Worm (Caenorhabditis elegans): ENCODE data around the gene Y39A1A.22.

The Y39A1A.22 gene

ce11 chrIII:10717479-10717878 is 10.7 kb upstream of the Y39A1A.22 start (continued):
- TF ChIP-seq tlf-1 (GFP tag; optimal IDR thresholded peaks at IDR 0.05) = peak; percentile 24
- TF ChIP-seq B0019.2 (GFP tag; conservative IDR thresholded peaks at IDR 0.05) = no peak
- no peak for TF ChIP-seq sdz-38 (tag; optimal IDR thresholded peaks at IDR 0.05)

- TF ChIP-seq egl-18 (GFP tag; IDR thresholded peaks at IDR 0.05) (no peak), cebp-1 (GFP tag; IDR thresholded peaks at IDR 0.05) (no peak), cebp-1 (tag; optimal IDR thresholded peaks at IDR 0.05) (peak; percentile 4), Y95B8A.8 (GFP tag; IDR thresholded peaks at IDR 0.05) (no peak), Y53F4B.3 (GFP tag; IDR thresholded peaks at IDR 0.05) (no peak)
Measured at ce11 chrIII:10716091-10716490, 9.3 kb upstream of the Y39A1A.22 start, which contains the start of gene W09D10.4. Gene W09D10.4, minus strand, starts transcription at chrIII:10716191.

- TF ChIP-seq ztf-26 (tag; optimal IDR thresholded peaks at IDR 0.05) = no peak
- TF ChIP-seq nhr-120 (GFP tag; IDR thresholded peaks at IDR 0.05) = no peak
- TF ChIP-seq F23B12.7 (tag; optimal IDR thresholded peaks at IDR 0.05; ENCODE audit: insufficient read depth) = no peak
- no peak for TF ChIP-seq snpc-1.1 (tag; optimal IDR thresholded peaks at IDR 0.05; ENCODE audit: insufficient read depth)
- no peak for TF ChIP-seq mcd-1 (GFP tag; IDR thresholded peaks at IDR 0.05)
- TF ChIP-seq hsf-1 (GFP tag; IDR thresholded peaks at IDR 0.05) = no peak
- TF ChIP-seq madf-3 (GFP tag; IDR thresholded peaks at IDR 0.05) = 0 out of 2 replicates have a peak, but pooled peaks have one; percentile 31
- TF ChIP-seq let-526 (GFP tag; IDR thresholded peaks at IDR 0.05) = 0 out of 2 replicates have a peak, but pooled peaks have one; percentile 15
- TF ChIP-seq zim-3 (tag; optimal IDR thresholded peaks at IDR 0.05) = peak; percentile 12
- no peak for TF ChIP-seq chd-7 (tag; optimal IDR thresholded peaks at IDR 0.05)
- no peak for TF ChIP-seq egl-18 (GFP tag; IDR thresholded peaks at IDR 0.05)
- TF ChIP-seq B0019.2 (GFP tag; conservative IDR thresholded peaks at IDR 0.05) = no peak
- 0 out of 2 replicates have a peak, but pooled peaks have one; percentile 36 for TF ChIP-seq sea-2 (GFP tag; IDR thresholded peaks at IDR 0.05)
- peak; percentile 6 for TF ChIP-seq repo-1 (tag; optimal IDR thresholded peaks at IDR 0.05)
- no peak for TF ChIP-seq xnd-1 (tag; optimal IDR thresholded peaks at IDR 0.05)
- TF ChIP-seq ztf-25 (GFP tag; IDR thresholded peaks at IDR 0.05) = no peak
- no peak for TF ChIP-seq mxl-1 (tag; optimal IDR thresholded peaks at IDR 0.05)
- 0 out of 2 replicates have a peak, but pooled peaks have one; percentile 28 for TF ChIP-seq madf-6 (GFP tag; IDR thresholded peaks at IDR 0.05)
- TF ChIP-seq cebp-2 (GFP tag; IDR thresholded peaks at IDR 0.05) = no peak
- TF ChIP-seq nfyb-1 (GFP tag; IDR thresholded peaks at IDR 0.05) = 0 out of 2 replicates have a peak, but pooled peaks have one; percentile 21
- TF ChIP-seq K11D2.4 (GFP tag; IDR thresholded peaks at IDR 0.05) = 0 out of 2 replicates have a peak, but pooled peaks have one; percentile 24
- 0 out of 2 replicates have a peak, but pooled peaks have one; percentile 51 for TF ChIP-seq ekl-4 (GFP tag; IDR thresholded peaks at IDR 0.05)
- no peak for TF ChIP-seq hlh-12 (tag; optimal IDR thresholded peaks at IDR 0.05)
- no peak for TF ChIP-seq F10E7.11 (tag; optimal IDR thresholded peaks at IDR 0.05)
- TF ChIP-seq cebp-1 (GFP tag; IDR thresholded peaks at IDR 0.05) = no peak
- peak; percentile 23 for TF ChIP-seq cebp-1 (tag; optimal IDR thresholded peaks at IDR 0.05)
- no peak for TF ChIP-seq attf-5 (GFP tag; optimal IDR thresholded peaks at IDR 0.05)
- no peak for TF ChIP-seq tbx-9 (tag; optimal IDR thresholded peaks at IDR 0.05; ENCODE audit: borderline replicate concordance)
- TF ChIP-seq athp-1 (tag; optimal IDR thresholded peaks at IDR 0.05) = no peak
- TF ChIP-seq F22D6.2 (tag; optimal IDR thresholded peaks at IDR 0.05) = no peak
- no peak for TF ChIP-seq Y67H2A.10 (GFP tag; conservative IDR thresholded peaks at IDR 0.05)
- no peak for TF ChIP-seq him-1 (tag; optimal IDR thresholded peaks at IDR 0.05)
- TF ChIP-seq Y53F4B.3 (GFP tag; IDR thresholded peaks at IDR 0.05) = no peak
Measured at ce11 chrIII:10714541-10714940, 7.7 kb upstream of the Y39A1A.22 start.
